Worm (Caenorhabditis elegans) whole organism, midembryonic: ENCODE data around the gene srh-297.
"Not testable (repeated sequence)": the region's sequence is repeated elsewhere in the genome, so short reads cannot be mapped to it uniquely, and the experiment has no call there.

Experiments used
- T22C8.4 ChIP-seq: fragments of 200-800 bp; sonication (Bioruptor generic); IDR thresholded peaks from 2 replicates; pipeline ENCODE4 v1.3.6; 2022; ENCODE audit warnings: missing genetic modification characterization, missing compliant biosample characterization
- cog-1 ChIP-seq: sonication (generic microtip); optimal IDR thresholded peaks from 2 replicates; lab custom pipeline; 2016; ENCODE audit warnings: missing genetic modification characterization, missing compliant biosample characterization
- flt-1 ChIP-seq: fragments of 200-800 bp; sonication (Bioruptor generic); IDR thresholded peaks from 2 replicates; pipeline ENCODE4 v1.3.6; 2022; ENCODE audit warnings: missing genetic modification characterization, missing compliant biosample characterization
- klf-2 ChIP-seq: fragments of 200-800 bp; sonication (Bioruptor generic); conservative IDR thresholded peaks from 2 replicates; pipeline ENCODE4 v1.3.6; 2022; ENCODE audit warnings: missing genetic modification reagents, missing genetic modification characterization, missing compliant biosample characterization
- med-1 ChIP-seq: sonication (generic microtip); optimal IDR thresholded peaks from 2 replicates; lab custom pipeline; 2017; ENCODE audit warnings: missing genetic modification characterization, mild to moderate bottlenecking, missing compliant biosample characterization, antibody characterized with exemption, missing genetic modification reagents; ENCODE audit not compliant: insufficient read depth
- ref-1 ChIP-seq: fragments of 200-800 bp; sonication (Bioruptor generic); conservative IDR thresholded peaks from 2 replicates; pipeline ENCODE4 v1.3.6; 2022; ENCODE audit warnings: missing genetic modification reagents, missing genetic modification characterization, missing compliant biosample characterization
- tab-1 ChIP-seq: fragments of 200-800 bp; sonication (Bioruptor generic); IDR thresholded peaks from 2 replicates; pipeline ENCODE4 v1.3.6; 2022; ENCODE audit warnings: missing genetic modification characterization, missing compliant biosample characterization
- ztf-23 ChIP-seq: fragments of 200-800 bp; sonication (Bioruptor generic); IDR thresholded peaks from 2 replicates; pipeline ENCODE4 v1.3.6; 2022; ENCODE audit warnings: missing genetic modification reagents, missing genetic modification characterization, missing compliant biosample characterization
- ztf-29 ChIP-seq: fragments of 200-800 bp; sonication (Bioruptor generic); IDR thresholded peaks from 2 replicates; pipeline ENCODE4 v1.3.6; 2022; ENCODE audit warnings: missing genetic modification reagents, missing genetic modification characterization, missing compliant biosample characterization

srh-297 gene

DNA sequence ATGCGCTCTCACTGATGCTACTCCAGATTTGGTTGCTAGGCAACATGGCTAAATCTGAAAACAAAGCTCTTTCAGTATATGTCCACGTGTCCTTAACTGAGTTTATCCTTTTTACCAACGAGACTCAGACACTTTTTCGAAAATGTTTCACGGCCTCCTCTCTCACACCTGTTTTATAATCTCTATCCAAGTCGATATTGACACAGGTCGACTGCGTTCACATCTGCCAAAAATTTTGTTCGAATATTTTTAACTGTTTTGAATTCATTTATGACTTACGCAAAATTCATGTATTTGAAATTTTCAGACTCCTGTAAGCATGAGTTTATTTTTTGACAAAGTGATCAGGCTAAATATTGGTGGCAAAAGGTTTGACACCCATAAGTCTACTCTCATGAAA, 14.6 kb downstream of the srh-297 start, which contains the start of gene ZC239.3:
Gene ZC239.3 (plus strand): TSS at position 301 of the 400 bp plus-strand sequence.
- TF ChIP-seq ztf-23 (GFP tag; lab: Robert Waterston, UW); med-1 (GFP tag; lab: Kevin White, UChicago); tab-1 (GFP tag; lab: Robert Waterston, UW): not testable (repeated sequence)

DNA sequence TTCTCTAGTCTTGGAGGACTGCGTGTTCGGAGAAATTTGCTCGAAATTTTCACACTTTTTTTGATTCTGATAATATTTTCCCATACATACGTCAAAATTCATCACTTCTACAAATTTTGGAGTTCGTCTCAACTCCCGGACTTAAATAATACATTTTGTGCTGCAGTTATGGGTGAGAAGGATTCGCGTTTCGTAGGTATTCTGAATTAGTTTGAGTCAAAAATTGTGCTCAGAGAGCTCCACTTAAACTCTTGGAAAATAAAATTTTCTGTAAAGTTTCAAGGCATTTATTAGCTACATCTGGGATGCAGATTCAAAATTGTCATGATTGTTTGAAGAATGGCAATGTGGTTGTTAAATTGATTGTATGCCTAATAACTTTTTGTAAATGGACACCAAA, 16.4 kb downstream of the srh-297 start, which contains the start of gene ZC239.4:
Gene ZC239.4 (plus strand): TSS at position 301 of the 400 bp plus-strand sequence.
- TF ChIP-seq tab-1 (GFP tag; lab: Robert Waterston, UW): no peak
- no peak for TF ChIP-seq flt-1 (GFP tag; lab: Robert Waterston, UW)
- no peak for TF ChIP-seq klf-2 (GFP tag; lab: Robert Waterston, UW)
- no peak for TF ChIP-seq cog-1 (tag; lab: Kevin White, UChicago)
- TF ChIP-seq ztf-29 (GFP tag; lab: Robert Waterston, UW): no peak
- no peak for TF ChIP-seq T22C8.4
- TF ChIP-seq ref-1 (GFP tag; lab: Robert Waterston, UW): no peak

DNA sequence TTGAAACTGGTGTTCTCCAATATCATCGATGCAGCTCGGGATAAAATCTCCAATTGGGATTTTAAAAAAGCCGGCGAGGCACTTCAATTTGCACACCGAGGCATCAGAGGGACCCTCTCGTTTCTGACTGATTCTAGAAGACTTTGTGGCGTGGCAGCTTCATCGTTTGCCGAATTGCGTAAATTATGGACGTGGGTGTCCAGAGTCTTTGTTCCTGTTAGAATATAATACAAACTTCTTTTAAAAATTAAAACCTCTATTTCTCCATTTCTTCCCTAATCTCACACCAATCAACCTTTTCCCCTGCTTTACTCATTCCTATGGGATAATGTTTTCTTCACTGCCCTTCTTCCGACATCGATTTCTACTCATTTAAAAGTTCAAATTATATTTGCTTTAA, 20.0 kb downstream of the srh-297 start, which contains the start of gene ZC239.5:
Gene ZC239.5 (plus strand): TSS at position 301 of the 400 bp plus-strand sequence.
- TF ChIP-seq med-1 (GFP tag; lab: Kevin White, UChicago) (no peak), klf-2 (GFP tag; lab: Robert Waterston, UW) (no peak), ref-1 (GFP tag; lab: Robert Waterston, UW) (no peak), tab-1 (GFP tag; lab: Robert Waterston, UW) (no peak), cog-1 (tag; lab: Kevin White, UChicago) (no peak), flt-1 (GFP tag; lab: Robert Waterston, UW) (no peak), ztf-23 (GFP tag; lab: Robert Waterston, UW) (no peak), T22C8.4 (no peak), ztf-29 (GFP tag; lab: Robert Waterston, UW) (no peak)

DNA sequence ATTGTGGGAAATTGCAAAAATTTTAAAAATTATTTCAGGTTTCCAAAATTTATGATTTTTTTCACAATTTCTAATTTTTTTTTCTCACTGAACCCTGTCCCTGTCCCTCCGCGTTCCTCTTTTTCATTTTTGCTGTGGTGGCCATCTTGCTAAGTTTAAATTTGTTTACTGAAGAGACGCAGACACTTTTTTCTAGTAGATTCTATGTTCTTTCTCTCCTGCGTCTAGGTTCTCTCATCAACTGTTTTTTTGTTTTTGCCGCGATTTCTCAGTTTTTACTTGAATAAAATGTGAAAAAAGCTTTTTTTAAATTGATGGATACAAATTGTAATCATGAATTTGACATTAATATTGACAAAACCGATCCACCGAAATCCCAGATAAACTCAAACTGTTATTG, 21.1 kb downstream of the srh-297 start, which contains the start of gene ZC239.6:
Gene ZC239.6 (plus strand): TSS at position 381 of the 400 bp plus-strand sequence.
- TF ChIP-seq klf-2 (GFP tag; lab: Robert Waterston, UW) (no peak), ref-1 (GFP tag; lab: Robert Waterston, UW) (no peak), T22C8.4 (no peak), flt-1 (GFP tag; lab: Robert Waterston, UW) (no peak), cog-1 (tag; lab: Kevin White, UChicago) (no peak), tab-1 (GFP tag; lab: Robert Waterston, UW) (no peak), ztf-29 (GFP tag; lab: Robert Waterston, UW) (no peak), ztf-23 (GFP tag; lab: Robert Waterston, UW) (no peak), med-1 (GFP tag; lab: Kevin White, UChicago) (no peak)

DNA sequence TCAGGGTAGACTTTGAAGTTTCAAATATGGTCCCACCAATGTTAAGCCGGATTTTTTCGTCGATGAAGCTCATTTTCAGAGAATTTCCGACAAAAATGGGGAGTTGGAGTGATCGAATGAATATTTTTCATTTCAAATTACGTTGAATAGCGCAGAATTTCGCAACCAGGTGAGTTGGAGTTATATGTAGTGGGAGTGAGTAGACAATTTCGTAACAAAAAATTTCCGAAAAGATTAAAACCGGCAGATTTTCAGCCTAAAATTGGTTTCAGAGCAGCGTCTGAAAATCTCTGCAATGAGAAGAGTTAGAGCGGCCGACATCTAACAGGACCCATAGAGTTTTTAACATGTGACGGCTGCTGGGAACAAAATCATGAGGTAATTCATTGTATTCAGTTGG, 21.6 kb downstream of the srh-297 start, which contains the start of gene sdz-35:
Gene sdz-35 (minus strand): TSS at position 101 of the 400 bp plus-strand sequence.
- no peak for TF ChIP-seq ztf-29 (GFP tag; lab: Robert Waterston, UW)
- TF ChIP-seq T22C8.4: no peak
- no peak for TF ChIP-seq tab-1 (GFP tag; lab: Robert Waterston, UW)
- no peak for TF ChIP-seq ref-1 (GFP tag; lab: Robert Waterston, UW)
- TF ChIP-seq cog-1 (tag; lab: Kevin White, UChicago): no peak
- no peak for TF ChIP-seq ztf-23 (GFP tag; lab: Robert Waterston, UW)
- TF ChIP-seq med-1 (GFP tag; lab: Kevin White, UChicago): no peak
- TF ChIP-seq flt-1 (GFP tag; lab: Robert Waterston, UW): no peak
- TF ChIP-seq klf-2 (GFP tag; lab: Robert Waterston, UW): no peak

DNA sequence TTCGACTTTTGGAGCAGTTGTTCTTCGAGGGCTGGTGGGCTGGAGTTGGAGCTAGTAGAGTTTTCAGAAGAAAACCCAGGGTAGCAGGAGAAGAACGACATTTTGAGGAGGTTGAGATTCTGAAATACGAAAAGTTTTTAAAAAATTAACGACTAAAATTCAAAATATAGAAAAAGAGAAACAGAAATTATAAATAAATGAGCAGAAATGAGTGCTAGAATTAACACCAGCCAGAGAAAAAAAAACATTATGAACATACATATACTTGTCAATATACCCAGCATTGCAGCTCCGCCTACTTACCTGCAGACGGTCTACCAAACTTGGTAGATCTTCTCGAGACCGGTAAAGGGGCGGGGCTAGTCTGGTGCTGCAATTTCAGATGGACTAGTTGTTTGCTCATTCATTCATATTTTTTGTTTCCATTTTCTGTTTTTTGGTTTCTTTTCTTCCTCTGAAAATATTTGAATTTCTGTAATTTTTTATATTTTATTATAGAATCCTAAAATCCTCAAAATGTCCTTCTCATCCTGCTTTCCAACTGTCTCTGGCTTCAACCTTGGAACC, 23.8 kb downstream of the srh-297 start, which contains the start of the genes ZC239.20 and ZC239.21:
Gene ZC239.20 (minus strand): TSS at position 101 of the 567 bp plus-strand sequence.
Gene ZC239.21 (plus strand): TSS at position 517 of the 567 bp plus-strand sequence.
- TF ChIP-seq klf-2 (GFP tag; lab: Robert Waterston, UW) (no peak), flt-1 (GFP tag; lab: Robert Waterston, UW) (no peak), ztf-29 (GFP tag; lab: Robert Waterston, UW) (no peak), T22C8.4 (no peak), tab-1 (GFP tag; lab: Robert Waterston, UW) (no peak), med-1 (GFP tag; lab: Kevin White, UChicago) (no peak), ztf-23 (GFP tag; lab: Robert Waterston, UW) (no peak), ref-1 (GFP tag; lab: Robert Waterston, UW) (no peak), cog-1 (tag; lab: Kevin White, UChicago) (no peak)

DNA sequence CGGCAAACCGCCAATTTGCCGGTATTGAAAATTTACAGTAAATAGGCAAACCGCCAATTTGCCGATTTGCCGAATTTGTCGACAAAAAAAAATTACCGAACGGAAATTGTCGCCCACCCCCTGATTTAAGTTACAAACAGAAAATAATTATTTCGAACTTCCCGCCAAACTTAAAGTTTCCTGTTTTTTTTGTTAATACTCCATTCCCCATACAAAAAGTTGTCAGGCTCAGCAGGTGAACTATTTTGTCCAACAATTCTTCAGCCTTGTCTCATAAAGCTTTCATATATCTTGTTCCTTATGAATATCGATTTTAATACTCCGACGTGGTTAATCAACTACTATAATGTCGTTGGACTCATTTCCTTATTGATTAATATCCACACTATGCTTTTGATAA, 26.9 kb downstream of the srh-297 start, which contains the start of gene sri-50:
Gene sri-50 (plus strand): TSS at position 301 of the 400 bp plus-strand sequence.
- TF ChIP-seq T22C8.4: no peak
- no peak for TF ChIP-seq tab-1 (GFP tag; lab: Robert Waterston, UW)
- TF ChIP-seq flt-1 (GFP tag; lab: Robert Waterston, UW): no peak
- TF ChIP-seq klf-2 (GFP tag; lab: Robert Waterston, UW): no peak
- no peak for TF ChIP-seq cog-1 (tag; lab: Kevin White, UChicago)
- no peak for TF ChIP-seq ztf-29 (GFP tag; lab: Robert Waterston, UW)
- no peak for TF ChIP-seq med-1 (GFP tag; lab: Kevin White, UChicago)
- no peak for TF ChIP-seq ztf-23 (GFP tag; lab: Robert Waterston, UW)
- TF ChIP-seq ref-1 (GFP tag; lab: Robert Waterston, UW): no peak

DNA sequence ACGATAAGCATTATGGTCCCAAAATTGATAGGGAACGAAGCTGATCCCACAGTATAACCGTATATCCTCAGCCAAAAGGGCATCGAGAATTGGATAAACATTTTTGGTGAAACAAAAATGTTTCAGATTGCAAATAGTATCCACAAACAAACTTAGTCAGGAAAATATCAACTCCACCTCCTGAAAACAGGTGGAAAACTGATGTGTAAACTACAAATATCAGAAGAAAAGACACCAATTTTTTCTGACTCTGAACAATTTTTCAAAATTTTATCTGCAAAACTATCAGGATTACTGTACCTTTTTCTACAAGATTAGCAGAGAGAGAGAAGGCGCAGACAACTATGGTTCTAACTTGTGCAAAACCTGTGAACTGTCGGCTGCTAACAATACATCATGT, 27.8 kb downstream of the srh-297 start, which contains the start of gene sri-53:
Gene sri-53 (minus strand): TSS at position 101 of the 400 bp plus-strand sequence.
- TF ChIP-seq T22C8.4 (no peak), klf-2 (GFP tag; lab: Robert Waterston, UW) (no peak), cog-1 (tag; lab: Kevin White, UChicago) (no peak), ztf-23 (GFP tag; lab: Robert Waterston, UW) (no peak), tab-1 (GFP tag; lab: Robert Waterston, UW) (no peak), med-1 (GFP tag; lab: Kevin White, UChicago) (no peak), flt-1 (GFP tag; lab: Robert Waterston, UW) (no peak), ref-1 (GFP tag; lab: Robert Waterston, UW) (no peak), ztf-29 (GFP tag; lab: Robert Waterston, UW) (no peak)
